Fruit fly (Drosophila melanogaster) whole organism, wandering third instar larva: Measurements from ENCODE around the gene CG33346.
A peak's percentile ranks its signal among the peaks of the same experiment; 100 is the strongest.

Experiments
- Abd-B ChIP-seq: fragments of >200 bp; optimal IDR thresholded peaks from 2 replicates; lab custom pipeline; 2017; ENCODE audit warnings: missing biosample characterization, missing genetic modification characterization
- CG32264 ChIP-seq: fragments of 200-800 bp; sonication (Bioruptor generic); optimal IDR thresholded peaks from 2 replicates; lab custom pipeline; 2016; ENCODE audit warnings: missing biosample characterization, missing genetic modification characterization
- CG9705 ChIP-seq: fragments of 200-800 bp; sonication (Bioruptor generic); optimal IDR thresholded peaks from 2 replicates; lab custom pipeline; 2018; ENCODE audit warnings: missing biosample characterization, mild to moderate bottlenecking, missing genetic modification characterization
- CrebA ChIP-seq: fragments of 200-800 bp; sonication (Bioruptor generic); optimal IDR thresholded peaks from 2 replicates; lab custom pipeline; 2016; ENCODE audit warnings: missing biosample characterization, mild to moderate bottlenecking, missing genetic modification characterization, borderline replicate concordance
- Dfd ChIP-seq: fragments of >200 bp; optimal IDR thresholded peaks from 2 replicates; lab custom pipeline; 2017; ENCODE audit warnings: missing biosample characterization, missing genetic modification characterization
- Dif ChIP-seq: fragments of 200-275, 200-300 bp; sonication (Bioruptor generic); optimal IDR thresholded peaks from 2 replicates; lab custom pipeline; 2018; ENCODE audit warnings: missing biosample characterization, missing genetic modification characterization; ENCODE audit not compliant: partially characterized antibody
- GATAd ChIP-seq: sonication (Bioruptor generic); optimal IDR thresholded peaks from 2 replicates; lab custom pipeline; 2016; ENCODE audit warnings: missing biosample characterization, missing genetic modification characterization
- HLH106 ChIP-seq: fragments of 200-800 bp; optimal IDR thresholded peaks from 3 replicates; lab custom pipeline; 2019; ENCODE audit warnings: missing biosample characterization, mild to moderate bottlenecking, missing genetic modification characterization, moderate library complexity
- Hnf4 ChIP-seq: fragments of 200-800 bp; sonication (Bioruptor generic); optimal IDR thresholded peaks from 2 replicates; lab custom pipeline; 2016; ENCODE audit warnings: missing biosample characterization, mild to moderate bottlenecking, missing genetic modification characterization
- Hr78 ChIP-seq: fragments of >200 bp; optimal IDR thresholded peaks from 2 replicates; lab custom pipeline; 2017; ENCODE audit warnings: missing biosample characterization, missing genetic modification characterization
- Hr83 ChIP-seq: fragments of 200-300 bp; sonication (Bioruptor generic); optimal IDR thresholded peaks from 2 replicates; lab custom pipeline; 2016; ENCODE audit warnings: missing biosample characterization, mild to moderate bottlenecking, missing genetic modification characterization, moderate library complexity; ENCODE audit not compliant: poor library complexity, severe bottlenecking
- Jra ChIP-seq: sonication (Bioruptor generic); optimal IDR thresholded peaks from 2 replicates; lab custom pipeline; 2016; ENCODE audit warnings: missing biosample characterization, missing genetic modification characterization
- Mio ChIP-seq: sonication (Bioruptor generic); optimal IDR thresholded peaks from 2 replicates; lab custom pipeline; 2016; ENCODE audit warnings: missing biosample characterization, missing genetic modification characterization
- Myc ChIP-seq: fragments of >200 bp; optimal IDR thresholded peaks from 2 replicates; lab custom pipeline; 2017
- N ChIP-seq: fragments of >200 bp; optimal IDR thresholded peaks from 2 replicates; lab custom pipeline; 2018; ENCODE audit warnings: missing biosample characterization, missing external identifiers, missing genetic modification characterization
- OdsH ChIP-seq: fragments of 200-800 bp; sonication (Bioruptor generic); optimal IDR thresholded peaks from 2 replicates; lab custom pipeline; 2016; ENCODE audit warnings: missing biosample characterization, mild to moderate bottlenecking, missing genetic modification characterization
- Rel ChIP-seq, 2 experiments: fragments of 200-800 bp; sonication (Bioruptor generic) in 1 of 2; optimal IDR thresholded peaks; 2 replicates in 1 of 2; 3 replicates in 1 of 2; lab custom pipeline; 2016 to 2019; ENCODE audit warnings: mild to moderate bottlenecking in 2 of 2, missing biosample characterization in 2 of 2, missing genetic modification characterization in 2 of 2, moderate library complexity in 1 of 2
- Sp1 ChIP-seq: fragments of 200-800 bp; sonication (Bioruptor generic); optimal IDR thresholded peaks from 3 replicates; lab custom pipeline; 2019; ENCODE audit warnings: missing biosample characterization, mild to moderate bottlenecking, missing genetic modification characterization, moderate library complexity
- Vsx2 ChIP-seq: fragments of 200-300, 225-300 bp; sonication (Bioruptor generic); optimal IDR thresholded peaks from 2 replicates; lab custom pipeline; 2018; ENCODE audit warnings: missing biosample characterization, missing genetic modification characterization; ENCODE audit not compliant: partially characterized antibody
- br ChIP-seq: fragments of 200-800 bp; sonication (Bioruptor generic); optimal IDR thresholded peaks from 2 replicates; lab custom pipeline; 2016; ENCODE audit warnings: missing biosample characterization, missing genetic modification characterization
- brk ChIP-seq: fragments of 200-800 bp; sonication (Bioruptor generic); optimal IDR thresholded peaks from 2 replicates; lab custom pipeline; 2016; ENCODE audit warnings: missing biosample characterization, mild to moderate bottlenecking, missing genetic modification characterization
- dl ChIP-seq, 2 experiments: fragments of 175-275, 200-275 bp in 1 of 2; fragments of 200-275 bp in 1 of 2; sonication (Bioruptor generic); optimal IDR thresholded peaks; lab custom pipeline; 2018; ENCODE audit warnings: mild to moderate bottlenecking in 2 of 2, missing biosample characterization in 2 of 2, missing genetic modification characterization in 2 of 2, moderate library complexity in 2 of 2; ENCODE audit not compliant: partially characterized antibody in 2 of 2, insufficient read depth in 1 of 2
- dmrt93B ChIP-seq: fragments of 200-800 bp; sonication (Bioruptor generic); optimal IDR thresholded peaks from 2 replicates; lab custom pipeline; 2018; ENCODE audit warnings: missing biosample characterization, mild to moderate bottlenecking, missing genetic modification characterization
- dsf ChIP-seq: sonication (Bioruptor generic); optimal IDR thresholded peaks from 2 replicates; lab custom pipeline; 2016; ENCODE audit warnings: missing biosample characterization, missing genetic modification characterization, borderline replicate concordance
- ey ChIP-seq: fragments of 200-800 bp; sonication (Bioruptor generic); optimal IDR thresholded peaks from 2 replicates; lab custom pipeline; 2016; ENCODE audit warnings: missing biosample characterization, missing genetic modification characterization
- foxo ChIP-seq, 2 experiments: fragments of 200-800 bp; sonication (Bioruptor generic); optimal IDR thresholded peaks; 2 replicates in 1 of 2; 3 replicates in 1 of 2; lab custom pipeline; 2016 to 2017; ENCODE audit warnings: missing biosample characterization in 2 of 2, missing genetic modification characterization in 2 of 2
- fru ChIP-seq: fragments of 200-800 bp; sonication (Bioruptor generic); optimal IDR thresholded peaks from 3 replicates; lab custom pipeline; 2016; ENCODE audit warnings: missing biosample characterization, mild to moderate bottlenecking, missing genetic modification characterization
- h ChIP-seq: fragments of 200-800 bp; sonication (Bioruptor generic); optimal IDR thresholded peaks from 3 replicates; lab custom pipeline; 2016; ENCODE audit warnings: missing biosample characterization, mild to moderate bottlenecking, missing genetic modification characterization
- jim ChIP-seq: fragments of 175-275, 200-325 bp; sonication (Bioruptor generic); optimal IDR thresholded peaks from 2 replicates; lab custom pipeline; 2016; ENCODE audit warnings: missing biosample characterization, mild to moderate bottlenecking, missing genetic modification characterization
- lola ChIP-seq: fragments of >200 bp; optimal IDR thresholded peaks from 2 replicates; lab custom pipeline; 2017; ENCODE audit warnings: missing biosample characterization, missing genetic modification characterization
- pan ChIP-seq: fragments of >200 bp; optimal IDR thresholded peaks from 2 replicates; lab custom pipeline; 2017
- psq ChIP-seq: fragments of 200-800 bp; sonication (Bioruptor generic); optimal IDR thresholded peaks from 3 replicates; lab custom pipeline; 2017; ENCODE audit warnings: missing biosample characterization, mild to moderate bottlenecking, missing genetic modification characterization, moderate library complexity
- rgr ChIP-seq: fragments of 200-800 bp; sonication (Bioruptor generic); optimal IDR thresholded peaks from 3 replicates; lab custom pipeline; 2016; ENCODE audit warnings: missing biosample characterization, mild to moderate bottlenecking, missing genetic modification characterization
- sage ChIP-seq: fragments of 200-800 bp; sonication (Bioruptor generic); optimal IDR thresholded peaks from 2 replicates; lab custom pipeline; 2016; ENCODE audit warnings: missing biosample characterization, mild to moderate bottlenecking, missing genetic modification characterization
- sv ChIP-seq: fragments of 200-800 bp; sonication (Bioruptor generic); optimal IDR thresholded peaks from 3 replicates; lab custom pipeline; 2016; ENCODE audit warnings: missing biosample characterization, missing genetic modification characterization
- usp ChIP-seq: fragments of >200 bp; optimal IDR thresholded peaks from 2 replicates; lab custom pipeline; 2017; ENCODE audit warnings: missing biosample characterization, missing genetic modification characterization
- woc ChIP-seq: sonication (Bioruptor generic); optimal IDR thresholded peaks from 2 replicates; lab custom pipeline; 2016; ENCODE audit warnings: missing biosample characterization, mild to moderate bottlenecking, missing genetic modification characterization

CG33346 gene

dm6 chr3R:28629186-28629979 is 39.6 kb upstream of the CG33346 start:
- TF ChIP-seq HLH106 (peak; percentile 12), Hr83 (GFP tag; lab: Kevin White, UChicago) (no peak), Rel (GFP tag; optimal IDR thresholded peaks at IDR 0.05; lab: Kevin White, UChicago) (no peak), Rel (tag; optimal IDR thresholded peaks at IDR 0.05; lab: Kevin White, UChicago) (peak; percentile 60), Hr78 (no peak), N (GFP tag; lab: Kevin White, UChicago) (no peak), Abd-B (no peak), psq (GFP tag; lab: Kevin White, UChicago) (peak; percentile 59), jim (GFP tag; lab: Kevin White, UChicago) (no peak), Sp1 (GFP tag; lab: Kevin White, UChicago) (peak; percentile 19)

dm6 chr3R:28630092-28630491 is 38.9 kb upstream of the CG33346 start:
- TF ChIP-seq Abd-B (no peak), Sp1 (GFP tag; lab: Kevin White, UChicago) (no peak), jim (GFP tag; lab: Kevin White, UChicago) (no peak), rgr (GFP tag; lab: Kevin White, UChicago) (no peak), brk (GFP tag; lab: Kevin White, UChicago) (no peak), Vsx2 (GFP tag; lab: Kevin White, UChicago) (no peak), Hr83 (GFP tag; lab: Kevin White, UChicago) (no peak), CG9705 (GFP tag; lab: Kevin White, UChicago) (no peak), sv (no peak), woc (GFP tag; lab: Kevin White, UChicago) (no peak), sage (GFP tag; lab: Kevin White, UChicago) (no peak), foxo (GFP tag; optimal IDR thresholded peaks at IDR 0.05; lab: Kevin White, UChicago) (no peak), dl (GFP tag; optimal IDR thresholded peaks at IDR 0.05; lab: Kevin White, UChicago; ENCODE audit: insufficient read depth in 1 of 2, partially characterized antibody in 2 of 2) (no peak), Dif (GFP tag; lab: Kevin White, UChicago) (no peak), Myc (lab: Kevin White, UChicago) (no peak), h (no peak), fru (no peak), Hnf4 (GFP tag; lab: Kevin White, UChicago) (no peak)
- TF ChIP-seq, all 38 proteins: peak for 0

dm6 chr3R:28630861-28631260 is 38.2 kb upstream of the CG33346 start:
- no peak for TF ChIP-seq h
- no peak for TF ChIP-seq CG32264
- TF ChIP-seq GATAd (GFP tag; lab: Kevin White, UChicago) = no peak
- no peak for TF ChIP-seq Dfd
- no peak for TF ChIP-seq N (GFP tag; lab: Kevin White, UChicago)
- no peak for TF ChIP-seq ey
- TF ChIP-seq Hnf4 (GFP tag; lab: Kevin White, UChicago) = no peak
- no peak for TF ChIP-seq Vsx2 (GFP tag; lab: Kevin White, UChicago)
- TF ChIP-seq Dif (GFP tag; lab: Kevin White, UChicago) = no peak
- no peak for TF ChIP-seq Jra (GFP tag; lab: Kevin White, UChicago)
- no peak for TF ChIP-seq jim (GFP tag; lab: Kevin White, UChicago)
- no peak for TF ChIP-seq HLH106

dm6 chr3R:28631753-28632152 is 37.3 kb upstream of the CG33346 start:
- TF ChIP-seq CG9705 (GFP tag; lab: Kevin White, UChicago) (no peak), rgr (GFP tag; lab: Kevin White, UChicago) (no peak), Vsx2 (GFP tag; lab: Kevin White, UChicago) (no peak), OdsH (GFP tag; lab: Kevin White, UChicago) (peak; percentile 16), ey (peak; percentile 1), h (peak; percentile 31), dmrt93B (GFP tag; lab: Kevin White, UChicago) (no peak), CrebA (no peak), Dfd (no peak), psq (GFP tag; lab: Kevin White, UChicago) (peak; percentile 13), pan (lab: Kevin White, UChicago) (no peak), N (GFP tag; lab: Kevin White, UChicago) (no peak), Hr83 (GFP tag; lab: Kevin White, UChicago) (no peak), br (GFP tag; lab: Kevin White, UChicago) (peak; percentile 37), lola (GFP tag; lab: Kevin White, UChicago) (no peak), Rel (GFP tag; optimal IDR thresholded peaks at IDR 0.05; lab: Kevin White, UChicago) (no peak), Rel (tag; optimal IDR thresholded peaks at IDR 0.05; lab: Kevin White, UChicago) (no peak), Hnf4 (GFP tag; lab: Kevin White, UChicago) (peak; percentile 26), HLH106 (no peak), jim (GFP tag; lab: Kevin White, UChicago) (no peak), dsf (GFP tag; lab: Kevin White, UChicago) (no peak), fru (peak; percentile 52), dl (GFP tag; optimal IDR thresholded peaks at IDR 0.05; lab: Kevin White, UChicago; ENCODE audit: insufficient read depth in 1 of 2, partially characterized antibody in 2 of 2) (no peak), Mio (GFP tag; lab: Kevin White, UChicago) (no peak), Dif (GFP tag; lab: Kevin White, UChicago) (no peak), Hr78 (no peak), usp (no peak), Jra (GFP tag; lab: Kevin White, UChicago) (no peak), CG32264 (no peak), woc (GFP tag; lab: Kevin White, UChicago) (no peak), brk (GFP tag; lab: Kevin White, UChicago) (no peak), sv (no peak), GATAd (GFP tag; lab: Kevin White, UChicago) (no peak)
